Worm (Caenorhabditis elegans): Measurements from ENCODE around the gene cdo-1.

The cdo-1 gene

ce11 chrX:825924-826323, 37.5 kb downstream of the cdo-1 start:
- TF ChIP-seq unc-62 (GFP tag; optimal IDR thresholded peaks at IDR 0.05) (peak; percentile 7), zip-8 (tag; optimal IDR thresholded peaks at IDR 0.05) (no peak), ces-1 (GFP tag; optimal IDR thresholded peaks at IDR 0.05) (peak; percentile 78), hlh-1 (tag; optimal IDR thresholded peaks at IDR 0.05) (peak; percentile 24), nhr-28 (tag; optimal IDR thresholded peaks at IDR 0.05) (no peak), lin-13 (tag; optimal IDR thresholded peaks at IDR 0.05) (no peak), ceh-39 (tag; optimal IDR thresholded peaks at IDR 0.05) (peak; percentile 69), flh-1 (GFP tag; optimal IDR thresholded peaks at IDR 0.05) (no peak), nhr-76 (tag; optimal IDR thresholded peaks at IDR 0.05) (no peak), tbx-8 (GFP tag; optimal IDR thresholded peaks at IDR 0.05) (no peak), bed-3 (GFP tag; optimal IDR thresholded peaks at IDR 0.05) (no peak), mls-2 (tag; optimal IDR thresholded peaks at IDR 0.05) (no peak), nhr-12 (tag; optimal IDR thresholded peaks at IDR 0.05) (no peak), lsy-2 (tag; optimal IDR thresholded peaks at IDR 0.05) (no peak)

DNA sequence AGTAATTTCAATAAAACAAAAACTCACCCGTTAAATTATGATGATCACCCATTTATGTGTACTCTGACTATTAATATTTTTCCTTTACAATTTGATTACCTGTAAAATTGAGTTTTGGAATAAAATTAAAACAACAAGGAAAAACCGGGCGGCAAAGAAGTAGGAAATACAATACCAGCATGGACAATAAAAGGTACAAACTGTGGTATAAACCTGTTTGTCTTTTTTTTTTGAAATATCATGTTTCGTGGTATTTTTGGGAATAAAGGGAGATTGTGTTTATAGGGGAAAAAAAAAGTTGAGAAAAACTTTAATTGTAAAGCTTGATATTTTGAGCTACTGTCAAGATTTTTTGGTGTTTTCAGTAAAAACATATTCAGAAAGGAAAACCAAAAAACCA, 38.0 kb downstream of the cdo-1 start, which contains the start of gene daf-3:
TSS of gene daf-3 (minus strand) at position 101 of the 400 bp plus-strand sequence.
- no peak for TF ChIP-seq lin-13 (tag; optimal IDR thresholded peaks at IDR 0.05)
- no peak for TF ChIP-seq elt-3 (tag; optimal IDR thresholded peaks at IDR 0.05)
- no peak for TF ChIP-seq M03D4.4 (tag; optimal IDR thresholded peaks at IDR 0.05)
- TF ChIP-seq mab-5 (tag; optimal IDR thresholded peaks at IDR 0.05), result no peak

DNA sequence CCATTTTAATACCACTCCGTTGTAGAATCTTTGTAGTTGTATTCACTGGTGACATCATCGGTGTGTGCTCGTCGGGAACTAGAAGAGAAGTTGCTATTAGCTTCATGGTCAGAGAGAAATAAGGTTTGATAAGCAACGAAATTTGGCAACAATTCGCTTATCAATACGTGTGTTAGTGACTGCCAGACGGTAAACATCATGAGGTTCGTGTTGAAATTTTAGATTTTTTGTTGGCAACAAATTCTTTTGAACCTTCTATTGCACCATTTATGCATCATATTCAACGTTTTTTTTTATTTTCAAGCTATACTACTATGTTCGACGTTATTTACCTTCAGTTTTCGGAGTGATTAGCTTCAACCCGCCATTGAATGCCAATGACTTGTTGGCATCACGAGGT, 39.6 kb downstream of the cdo-1 start:
- TF ChIP-seq nhr-28 (tag; optimal IDR thresholded peaks at IDR 0.05), result no peak
- TF ChIP-seq snpc-4 (tag; optimal IDR thresholded peaks at IDR 0.05), result no peak
- TF ChIP-seq hlh-1 (tag; optimal IDR thresholded peaks at IDR 0.05), result no peak
- TF ChIP-seq lsy-2 (tag; optimal IDR thresholded peaks at IDR 0.05), result no peak
- no peak for TF ChIP-seq pha-4 (tag; optimal IDR thresholded peaks at IDR 0.05)
- no peak for TF ChIP-seq unc-39 (tag; optimal IDR thresholded peaks at IDR 0.05)
- no peak for TF ChIP-seq lin-32 (GFP tag; optimal IDR thresholded peaks at IDR 0.05)
- TF ChIP-seq tbx-8 (GFP tag; optimal IDR thresholded peaks at IDR 0.05), result no peak
- no peak for TF ChIP-seq sem-2 (GFP tag; optimal IDR thresholded peaks at IDR 0.05)
- no peak for TF ChIP-seq lin-13 (tag; optimal IDR thresholded peaks at IDR 0.05)
- TF ChIP-seq ceh-43 (GFP tag; optimal IDR thresholded peaks at IDR 0.05), result no peak
- TF ChIP-seq mls-2 (tag; optimal IDR thresholded peaks at IDR 0.05), result no peak
- no peak for TF ChIP-seq nhr-76 (tag; optimal IDR thresholded peaks at IDR 0.05)

DNA sequence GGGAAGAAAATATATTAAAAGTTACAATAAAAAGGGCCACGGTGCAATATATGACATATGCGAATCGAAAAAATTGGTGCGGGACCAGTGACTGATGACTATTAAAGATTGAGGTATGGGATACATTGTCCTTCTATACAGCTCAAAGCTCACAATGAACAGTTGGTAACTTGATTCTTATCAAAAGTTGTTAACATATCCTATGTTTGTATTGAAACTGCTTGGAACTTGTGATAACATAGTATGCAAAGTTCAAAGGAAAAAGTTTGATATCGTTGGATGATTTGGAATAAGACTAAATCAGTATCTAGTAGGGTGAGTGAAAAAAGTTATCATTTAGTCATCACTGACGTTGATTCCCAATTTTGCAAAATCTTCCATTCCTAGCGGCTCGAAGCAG, 45.4 kb downstream of the cdo-1 start:
- TF ChIP-seq tbx-8 (GFP tag; optimal IDR thresholded peaks at IDR 0.05) (no peak), sptf-1 (tag; optimal IDR thresholded peaks at IDR 0.05) (no peak), sem-2 (GFP tag; optimal IDR thresholded peaks at IDR 0.05) (no peak), mab-5 (tag; optimal IDR thresholded peaks at IDR 0.05) (no peak), nhr-12 (tag; optimal IDR thresholded peaks at IDR 0.05) (no peak)

DNA sequence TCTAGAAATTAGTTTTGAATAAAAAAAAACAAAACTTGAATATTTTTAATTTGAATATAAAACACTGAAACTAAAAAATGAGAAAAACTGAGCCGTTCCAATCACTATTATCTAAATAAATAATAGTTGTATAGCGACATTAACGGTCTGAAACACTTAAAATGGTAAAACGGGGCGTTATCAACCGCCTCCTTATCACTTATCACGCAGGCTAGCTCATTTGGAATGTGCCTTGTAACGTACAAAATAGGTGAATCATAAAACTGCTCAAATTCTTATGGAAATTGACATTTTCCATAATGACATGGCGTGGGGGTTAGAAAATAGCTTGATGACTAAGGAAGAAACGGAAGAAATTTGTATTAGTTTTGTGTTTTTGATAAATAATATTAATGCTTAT, 47.4 kb downstream of the cdo-1 start, which contains the start of gene ifd-2:
TSS of gene ifd-2 (minus strand) at position 1 of the 400 bp plus-strand sequence.
- TF ChIP-seq nhr-237 (tag; optimal IDR thresholded peaks at IDR 0.05), result no peak
- no peak for TF ChIP-seq tbx-8 (GFP tag; optimal IDR thresholded peaks at IDR 0.05)
- no peak for TF ChIP-seq nhr-12 (tag; optimal IDR thresholded peaks at IDR 0.05)
- no peak for TF ChIP-seq hlh-1 (tag; optimal IDR thresholded peaks at IDR 0.05)
- no peak for TF ChIP-seq pha-4 (tag; optimal IDR thresholded peaks at IDR 0.05)
- TF ChIP-seq flh-1 (GFP tag; optimal IDR thresholded peaks at IDR 0.05), result no peak
- no peak for TF ChIP-seq lin-32 (GFP tag; optimal IDR thresholded peaks at IDR 0.05)
- no peak for TF ChIP-seq drap-1 (GFP tag; optimal IDR thresholded peaks at IDR 0.05)

ce11 chrX:813063-813462, 50.3 kb downstream of the cdo-1 start, which contains the start of gene F25E2.3:
Gene F25E2.3, minus strand, starts transcription at chrX:813163.
- TF ChIP-seq elt-1 (tag; optimal IDR thresholded peaks at IDR 0.05; ENCODE audit: borderline replicate concordance, insufficient read depth) (no peak), lin-13 (tag; optimal IDR thresholded peaks at IDR 0.05) (no peak), flh-1 (GFP tag; optimal IDR thresholded peaks at IDR 0.05) (no peak), pha-4 (tag; optimal IDR thresholded peaks at IDR 0.05) (no peak), mls-2 (tag; optimal IDR thresholded peaks at IDR 0.05) (no peak), elt-3 (tag; optimal IDR thresholded peaks at IDR 0.05) (no peak), mep-1 (tag; optimal IDR thresholded peaks at IDR 0.05) (no peak), ztf-11 (tag; optimal IDR thresholded peaks at IDR 0.05) (no peak), unc-120 (tag; optimal IDR thresholded peaks at IDR 0.05; ENCODE audit: poor library complexity, severe bottlenecking) (no peak), nhr-76 (tag; optimal IDR thresholded peaks at IDR 0.05) (no peak), ceh-39 (tag; optimal IDR thresholded peaks at IDR 0.05) (no peak), lin-32 (GFP tag; optimal IDR thresholded peaks at IDR 0.05) (no peak), sem-2 (GFP tag; optimal IDR thresholded peaks at IDR 0.05) (no peak), nhr-237 (tag; optimal IDR thresholded peaks at IDR 0.05) (no peak), ces-1 (GFP tag; optimal IDR thresholded peaks at IDR 0.05) (no peak), ceh-43 (GFP tag; optimal IDR thresholded peaks at IDR 0.05) (no peak), cnd-1 (tag; optimal IDR thresholded peaks at IDR 0.05) (no peak), hlh-1 (tag; optimal IDR thresholded peaks at IDR 0.05) (no peak), blmp-1 (tag; optimal IDR thresholded peaks at IDR 0.05) (no peak)

Data from whole organism, mixed stage, embryonic.